Fruit fly (Drosophila melanogaster) whole organism, embryonic: ENCODE measurements around the gene h-cup.

ENCODE experiments used
- Atf-2 ChIP-seq: fragments of 200-800 bp; sonication (Bioruptor generic); optimal IDR thresholded peaks from 2 replicates; lab custom pipeline; 2016; ENCODE audit warnings: missing biosample characterization, missing genetic modification characterization
- BtbVII ChIP-seq: fragments of 200-800 bp; sonication (Bioruptor generic); optimal IDR thresholded peaks from 3 replicates; lab custom pipeline; 2017; ENCODE audit warnings: missing biosample characterization, mild to moderate bottlenecking, missing genetic modification characterization
- CG10321 ChIP-seq: fragments of 200-800 bp; sonication (Bioruptor generic); IDR thresholded peaks from 2 replicates; pipeline ENCODE4 v1.3.6; 2022; ENCODE audit warnings: missing biosample characterization, missing genetic modification characterization
- CG10959 ChIP-seq: fragments of 200-800 bp; sonication (Bioruptor generic); IDR thresholded peaks from 2 replicates; pipeline ENCODE4 v1.3.6; 2022; ENCODE audit warnings: missing biosample characterization, missing genetic modification characterization
- CG11093 ChIP-seq: fragments of 200-800 bp; sonication (Bioruptor generic); IDR thresholded peaks from 3 replicates; pipeline ENCODE4 v1.3.6; 2022; ENCODE audit warnings: missing biosample characterization, missing genetic modification characterization
- CG11398 ChIP-seq: fragments of 200-800 bp; sonication (Bioruptor generic); optimal IDR thresholded peaks from 2 replicates; lab custom pipeline; 2016; ENCODE audit warnings: missing biosample characterization, missing genetic modification characterization
- CG11560 ChIP-seq: fragments of 200-800 bp; sonication (Bioruptor generic); IDR thresholded peaks from 3 replicates; pipeline ENCODE4 v1.3.6; 2022; ENCODE audit warnings: missing biosample characterization, missing genetic modification characterization
- CG12299 ChIP-seq: fragments of 200-800 bp; sonication (Bioruptor generic); optimal IDR thresholded peaks from 2 replicates; lab custom pipeline; 2018; ENCODE audit warnings: missing biosample characterization, mild to moderate bottlenecking, missing genetic modification characterization
- CG15011 ChIP-seq: fragments of 200-800 bp; sonication (Bioruptor generic); optimal IDR thresholded peaks from 3 replicates; lab custom pipeline; 2018; ENCODE audit warnings: missing biosample characterization, mild to moderate bottlenecking, missing genetic modification characterization
- CG18476 ChIP-seq: fragments of 200-800 bp; sonication (Bioruptor generic); optimal IDR thresholded peaks from 2 replicates; lab custom pipeline; 2016; ENCODE audit warnings: missing biosample characterization, mild to moderate bottlenecking, missing genetic modification characterization
- CG31365 ChIP-seq: fragments of 200-800 bp; sonication (Bioruptor generic); optimal IDR thresholded peaks from 2 replicates; lab custom pipeline; 2018; ENCODE audit warnings: missing biosample characterization, mild to moderate bottlenecking, missing genetic modification characterization
- CG31441 ChIP-seq: fragments of 200-800 bp; sonication (Bioruptor generic); IDR thresholded peaks from 2 replicates; pipeline ENCODE4 v1.3.6; 2022; ENCODE audit warnings: missing biosample characterization, missing genetic modification characterization
- CG3281 ChIP-seq: fragments of 200-800 bp; sonication (Bioruptor generic); optimal IDR thresholded peaks from 3 replicates; lab custom pipeline; 2017; ENCODE audit warnings: missing biosample characterization, mild to moderate bottlenecking, missing genetic modification characterization
- CG4282 ChIP-seq: fragments of 200-800 bp; sonication (Bioruptor generic); optimal IDR thresholded peaks from 2 replicates; lab custom pipeline; 2016; ENCODE audit warnings: missing biosample characterization, missing genetic modification characterization
- CG43689 ChIP-seq: fragments of 200-800 bp; sonication (Bioruptor generic); IDR thresholded peaks from 2 replicates; pipeline ENCODE4 v1.3.6; 2022; ENCODE audit warnings: missing biosample characterization, missing genetic modification characterization
- CG4854 ChIP-seq: fragments of 200-800 bp; sonication (Bioruptor generic); optimal IDR thresholded peaks from 2 replicates; lab custom pipeline; 2016; ENCODE audit warnings: missing biosample characterization, missing genetic modification characterization, inconsistent platforms
- CG6791 ChIP-seq: fragments of 200-800 bp; sonication (Bioruptor generic); IDR thresholded peaks from 3 replicates; pipeline ENCODE4 v1.3.6; 2022; ENCODE audit warnings: missing biosample characterization, missing genetic modification characterization; ENCODE audit not compliant: partially characterized antibody
- CG8944 ChIP-seq: fragments of 200-800 bp; sonication (Bioruptor generic); optimal IDR thresholded peaks from 3 replicates; lab custom pipeline; 2016; ENCODE audit warnings: missing biosample characterization, missing genetic modification characterization
- CG9932 ChIP-seq: fragments of 200-800 bp; sonication (Bioruptor generic); IDR thresholded peaks from 2 replicates; pipeline ENCODE4 v1.3.6; 2022; ENCODE audit warnings: missing biosample characterization, missing genetic modification characterization
- CrebB ChIP-seq: fragments of 200-800 bp; sonication (Bioruptor generic); optimal IDR thresholded peaks from 3 replicates; lab custom pipeline; 2018; ENCODE audit warnings: missing biosample characterization, mild to moderate bottlenecking, missing genetic modification characterization
- Dad ChIP-seq: fragments of 200-800 bp; sonication (Bioruptor generic); optimal IDR thresholded peaks from 3 replicates; lab custom pipeline; 2016; ENCODE audit warnings: missing biosample characterization, missing genetic modification characterization
- Dll ChIP-seq: fragments of 200-800 bp; sonication (Bioruptor generic); IDR thresholded peaks from 4 replicates; pipeline ENCODE4 v1.3.6; 2022; ENCODE audit warnings: missing biosample characterization, missing genetic modification characterization; ENCODE audit not compliant: partially characterized antibody
- Doc2 ChIP-seq: fragments of 200-800 bp; sonication (Bioruptor generic); IDR thresholded peaks from 2 replicates; pipeline ENCODE4 v1.3.6; 2022; ENCODE audit warnings: missing biosample characterization, missing genetic modification characterization
- Doc3 ChIP-seq: fragments of 200-800 bp; sonication (Bioruptor generic); IDR thresholded peaks from 3 replicates; pipeline ENCODE4 v1.3.6; 2022; ENCODE audit warnings: missing biosample characterization, missing genetic modification characterization; ENCODE audit not compliant: partially characterized antibody
- Fer2 ChIP-seq: fragments of 200-800 bp; sonication (Bioruptor generic); optimal IDR thresholded peaks from 2 replicates; lab custom pipeline; 2018; ENCODE audit warnings: missing biosample characterization, mild to moderate bottlenecking, missing genetic modification characterization, moderate library complexity
- H15 ChIP-seq: fragments of 200-800 bp; sonication (Bioruptor generic); IDR thresholded peaks from 3 replicates; pipeline ENCODE4 v1.3.6; 2022; ENCODE audit warnings: missing biosample characterization, missing genetic modification characterization
- HLH4C ChIP-seq: fragments of 200-800 bp; sonication (Bioruptor generic); IDR thresholded peaks from 3 replicates; pipeline ENCODE4 v1.3.6; 2022; ENCODE audit warnings: missing biosample characterization, missing genetic modification characterization; ENCODE audit not compliant: partially characterized antibody
- HmgD ChIP-seq: fragments of 200-800 bp; sonication (Bioruptor generic); optimal IDR thresholded peaks from 3 replicates; lab custom pipeline; 2016; ENCODE audit warnings: missing biosample characterization, missing genetic modification characterization
- HmgZ ChIP-seq: fragments of 200-800 bp; sonication (Bioruptor generic); optimal IDR thresholded peaks from 2 replicates; lab custom pipeline; 2018; ENCODE audit warnings: missing biosample characterization, mild to moderate bottlenecking, missing genetic modification characterization
- Jarid2 ChIP-seq: fragments of 200-800 bp; sonication (Bioruptor generic); optimal IDR thresholded peaks from 3 replicates; lab custom pipeline; 2017; ENCODE audit warnings: mild to moderate bottlenecking, missing biosample characterization, missing genetic modification reagents, missing genetic modification characterization
- NC2β ChIP-seq: fragments of 200-800 bp; sonication (Bioruptor generic); optimal IDR thresholded peaks from 2 replicates; lab custom pipeline; 2016; ENCODE audit warnings: missing biosample characterization, missing genetic modification characterization
- NFAT ChIP-seq: fragments of 200-800 bp; sonication (Bioruptor generic); IDR thresholded peaks from 2 replicates; pipeline ENCODE4 v1.3.6; 2022; ENCODE audit warnings: missing biosample characterization, missing genetic modification characterization
- Nf-YA ChIP-seq: fragments of 200-800 bp; sonication (Bioruptor generic); IDR thresholded peaks from 2 replicates; pipeline ENCODE4 v1.3.6; 2022; ENCODE audit warnings: missing biosample characterization, missing genetic modification characterization
- Optix ChIP-seq: fragments of 200-800 bp; sonication (Bioruptor generic); IDR thresholded peaks from 3 replicates; pipeline ENCODE4 v1.3.6; 2022; ENCODE audit warnings: missing biosample characterization, missing genetic modification characterization
- PHDP ChIP-seq: fragments of 200-800 bp; sonication (Bioruptor generic); optimal IDR thresholded peaks from 3 replicates; lab custom pipeline; 2018; ENCODE audit warnings: missing biosample characterization, mild to moderate bottlenecking, missing genetic modification characterization, moderate library complexity
- Spps ChIP-seq: fragments of 200-800 bp; sonication (Bioruptor generic); optimal IDR thresholded peaks from 2 replicates; lab custom pipeline; 2018; ENCODE audit warnings: missing biosample characterization, mild to moderate bottlenecking, missing genetic modification characterization
- Sry-β ChIP-seq: fragments of 200-800 bp; sonication (Bioruptor generic); optimal IDR thresholded peaks from 2 replicates; lab custom pipeline; 2018; ENCODE audit warnings: missing biosample characterization, mild to moderate bottlenecking, missing genetic modification characterization, moderate library complexity
- TFAM ChIP-seq: fragments of 200-800 bp; sonication (Bioruptor generic); optimal IDR thresholded peaks from 2 replicates; lab custom pipeline; 2017; ENCODE audit warnings: missing biosample characterization, missing genetic modification characterization, inconsistent platforms
- abd-A ChIP-seq: fragments of 200-800 bp; sonication (Bioruptor generic); optimal IDR thresholded peaks from 3 replicates; lab custom pipeline; 2019; ENCODE audit warnings: missing biosample characterization, mild to moderate bottlenecking, missing genetic modification characterization, moderate library complexity
- br ChIP-seq: fragments of >200 bp; optimal IDR thresholded peaks from 2 replicates; lab custom pipeline; 2017
- caup ChIP-seq: fragments of 200-800 bp; sonication (Bioruptor generic); optimal IDR thresholded peaks from 3 replicates; lab custom pipeline; 2017; ENCODE audit warnings: missing biosample characterization, mild to moderate bottlenecking, missing genetic modification characterization, moderate library complexity; ENCODE audit not compliant: severe bottlenecking
- chn ChIP-seq: fragments of 200-800 bp; sonication (Bioruptor generic); optimal IDR thresholded peaks from 2 replicates; lab custom pipeline; 2016; ENCODE audit warnings: missing biosample characterization, missing genetic modification characterization
- dmrt99B ChIP-seq: fragments of 200-800 bp; sonication (Bioruptor generic); optimal IDR thresholded peaks from 2 replicates; lab custom pipeline; 2018; ENCODE audit warnings: missing biosample characterization, mild to moderate bottlenecking, missing genetic modification characterization, moderate library complexity
- pum ChIP-seq: fragments of 200-800 bp; sonication (Bioruptor generic); optimal IDR thresholded peaks from 2 replicates; lab custom pipeline; 2016; ENCODE audit warnings: missing biosample characterization, missing genetic modification characterization
- scrt ChIP-seq: fragments of 200-800 bp; sonication (Bioruptor generic); optimal IDR thresholded peaks from 2 replicates; lab custom pipeline; 2018; ENCODE audit warnings: missing biosample characterization, mild to moderate bottlenecking, missing genetic modification characterization, moderate library complexity
- sens ChIP-seq: fragments of 200-800 bp; sonication (Bioruptor generic); peaks from one replicate; lab custom pipeline; 2016; ENCODE audit warnings: missing biosample characterization, missing genetic modification characterization
- tna ChIP-seq: fragments of 200-800 bp; sonication (Bioruptor generic); IDR thresholded peaks from 2 replicates; pipeline ENCODE4 v1.3.6; 2022; ENCODE audit warnings: missing biosample characterization, missing genetic modification characterization; ENCODE audit not compliant: partially characterized antibody
- vfl ChIP-seq: fragments of 200-800 bp; sonication (Bioruptor generic); optimal IDR thresholded peaks from 2 replicates; lab custom pipeline; 2016; ENCODE audit warnings: missing biosample characterization, missing genetic modification characterization
- vnd ChIP-seq: fragments of 200-800 bp; sonication (Bioruptor generic); IDR thresholded peaks from 3 replicates; pipeline ENCODE4 v1.3.6; 2022; ENCODE audit warnings: missing biosample characterization, missing genetic modification characterization; ENCODE audit not compliant: partially characterized antibody
- wdn ChIP-seq: fragments of 200-800 bp; sonication (Bioruptor generic); IDR thresholded peaks from 2 replicates; pipeline ENCODE4 v1.3.6; 2022; ENCODE audit warnings: missing biosample characterization, missing genetic modification characterization
- zfh1 ChIP-seq: fragments of 200-800 bp; sonication (Bioruptor generic); IDR thresholded peaks from 3 replicates; pipeline ENCODE4 v1.3.6; 2022; ENCODE audit warnings: missing biosample characterization, missing genetic modification characterization

The h-cup gene

dm6 chr3R:15407020-15407501 is 24.3 kb upstream of the h-cup start, which contains the start of gene CG6125:
Gene CG6125 (minus strand): TSS chr3R:15407070.
- peak; percentile 12 for TF ChIP-seq HmgD (GFP tag; lab: Kevin White, UChicago)
- TF ChIP-seq CG31441, result no peak
- no peak for TF ChIP-seq HmgZ (tag; lab: Kevin White, UChicago)
- TF ChIP-seq vnd (GFP tag; lab: Robert Waterston, UW), result 0 out of 3 replicates have a peak, but pooled peaks have one; percentile 15
- no peak for TF ChIP-seq caup (GFP tag; lab: Kevin White, UChicago)
- TF ChIP-seq br (lab: Kevin White, UChicago), result no peak
- no peak for TF ChIP-seq Sry-β (GFP tag; lab: Kevin White, UChicago)
- no peak for TF ChIP-seq chn (GFP tag; lab: Kevin White, UChicago)
- no peak for TF ChIP-seq CG11093 (GFP tag; lab: Robert Waterston, UW)
- TF ChIP-seq CG3281 (GFP tag; lab: Kevin White, UChicago), result peak; percentile 21
- 0 out of 2 replicates have a peak, but pooled peaks have one; percentile 45 for TF ChIP-seq tna
- no peak for TF ChIP-seq Doc2 (GFP tag; lab: Robert Waterston, UW)
- no peak for TF ChIP-seq CG15011 (GFP tag; lab: Kevin White, UChicago)
- TF ChIP-seq CG4854 (GFP tag; lab: Kevin White, UChicago), result no peak
- no peak for TF ChIP-seq pum
- no peak for TF ChIP-seq Dll
- TF ChIP-seq TFAM (GFP tag; lab: Kevin White, UChicago), result no peak
- 0 out of 2 replicates have a peak, but pooled peaks have one; percentile 11 for TF ChIP-seq Nf-YA (GFP tag; lab: Robert Waterston, UW)
- no peak for TF ChIP-seq CrebB (tag; lab: Kevin White, UChicago)
- TF ChIP-seq vfl (GFP tag; lab: Kevin White, UChicago), result no peak
- no peak for TF ChIP-seq CG43689 (GFP tag; lab: Robert Waterston, UW)
- TF ChIP-seq NC2β (GFP tag; lab: Kevin White, UChicago), result no peak
- no peak for TF ChIP-seq Optix
- TF ChIP-seq dmrt99B (tag; lab: Kevin White, UChicago), result no peak
- TF ChIP-seq PHDP (tag; lab: Kevin White, UChicago), result no peak
- no peak for TF ChIP-seq abd-A (tag; lab: Kevin White, UChicago)
- TF ChIP-seq wdn, result no peak
- no peak for TF ChIP-seq Fer2
- TF ChIP-seq scrt (GFP tag; lab: Kevin White, UChicago), result no peak
- no peak for TF ChIP-seq CG9932
- TF ChIP-seq CG18476, result no peak
- TF ChIP-seq Atf-2 (GFP tag; lab: Kevin White, UChicago), result no peak
- TF ChIP-seq zfh1, result 0 out of 3 replicates have a peak, but pooled peaks have one; percentile 33
- 0 out of 3 replicates have a peak, but pooled peaks have one; percentile 19 for TF ChIP-seq Doc3 (GFP tag; lab: Robert Waterston, UW)
- TF ChIP-seq NFAT (GFP tag; lab: Robert Waterston, UW), result no peak
- TF ChIP-seq BtbVII (GFP tag; lab: Kevin White, UChicago), result no peak
- no peak for TF ChIP-seq Dad (GFP tag; lab: Kevin White, UChicago)
- no peak for TF ChIP-seq CG11560 (tag; lab: Robert Waterston, UW)
- no peak for TF ChIP-seq CG11398 (GFP tag; lab: Kevin White, UChicago)
- TF ChIP-seq CG10321 (GFP tag; lab: Robert Waterston, UW), result no peak
- no peak for TF ChIP-seq CG31365 (tag; lab: Kevin White, UChicago)
- TF ChIP-seq H15 (GFP tag; lab: Robert Waterston, UW), result 0 out of 3 replicates have a peak, but pooled peaks have one; percentile 31
- peak; percentile 16 for TF ChIP-seq Jarid2 (GFP tag; lab: Kevin White, UChicago)
- TF ChIP-seq Spps (tag; lab: Kevin White, UChicago), result no peak
- TF ChIP-seq CG8944, result no peak
- TF ChIP-seq CG12299, result no peak
- no peak for TF ChIP-seq sens (GFP tag; lab: Kevin White, UChicago)
- peak; percentile 14; the same call in 1 of the 3 replicates for TF ChIP-seq CG6791 (GFP tag; lab: Robert Waterston, UW)
- no peak for TF ChIP-seq CG4282
- 0 out of 2 replicates have a peak, but pooled peaks have one; percentile 40 for TF ChIP-seq CG10959 (GFP tag; lab: Robert Waterston, UW)
- TF ChIP-seq HLH4C (GFP tag; lab: Robert Waterston, UW), result no peak
